Fruit fly (Drosophila melanogaster): ENCODE measurements around the gene NHP2.

Gene NHP2

DNA sequence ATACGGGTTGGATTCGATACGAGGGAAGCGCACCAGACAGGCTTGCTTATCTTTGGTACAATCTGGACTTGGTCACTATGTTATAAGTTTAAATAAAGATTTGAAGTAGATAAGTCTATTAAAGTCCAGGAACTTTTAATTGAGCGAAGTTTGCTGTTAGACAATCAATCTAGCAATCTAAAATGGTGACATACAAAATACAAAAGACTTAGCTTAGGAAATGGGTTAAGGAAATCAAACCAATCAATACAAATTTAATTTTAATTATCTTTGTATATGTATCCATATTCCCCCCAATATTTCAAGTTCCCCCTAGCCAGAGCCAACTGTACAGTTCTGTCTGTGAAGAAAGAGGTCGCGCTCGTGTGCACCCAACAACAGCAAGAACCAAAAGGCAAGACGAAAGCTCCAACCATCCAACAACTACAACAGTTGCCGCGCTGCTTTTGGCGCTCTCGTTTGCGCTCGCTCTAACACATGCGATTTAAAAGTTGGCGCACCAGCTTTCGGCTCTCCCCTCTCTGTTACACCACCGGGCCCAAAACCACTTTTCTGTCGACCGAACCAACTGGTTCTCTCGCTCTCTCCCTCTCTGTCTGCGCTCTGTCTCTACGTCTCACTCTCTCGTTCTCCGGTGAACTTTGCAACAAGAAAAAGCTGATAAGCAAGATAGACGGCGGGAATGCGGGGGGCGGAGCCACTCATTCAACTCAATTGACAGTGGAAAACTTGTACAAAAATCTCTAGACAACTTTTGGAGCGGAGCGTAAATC is 45.8 kb downstream of the NHP2 start (continued):
- peak; percentile 59 for TF ChIP-seq Six4 (GFP tag; optimal IDR thresholded peaks at IDR 0.05)
- peak; percentile 64; the same call in 1 of the 2 replicates for TF ChIP-seq CG5953 (GFP tag; IDR thresholded peaks at IDR 0.05)
- no peak for TF ChIP-seq sc (optimal IDR thresholded peaks at IDR 0.05)
- TF ChIP-seq sc (GFP tag; optimal IDR thresholded peaks at IDR 0.05) = peak; percentile 43
- TF ChIP-seq gt (GFP tag; IDR thresholded peaks at IDR 0.05) = 0 out of 2 replicates have a peak, but pooled peaks have one; percentile 15
- no peak for TF ChIP-seq Tbp (GFP tag; optimal IDR thresholded peaks at IDR 0.05)
- peak; percentile 84 for TF ChIP-seq CG8388 (GFP tag; optimal IDR thresholded peaks at IDR 0.05)
- no peak for TF ChIP-seq Jarid2 (GFP tag; optimal IDR thresholded peaks at IDR 0.05)
- TF ChIP-seq CG1647 (GFP tag; optimal IDR thresholded peaks at IDR 0.05) = peak; percentile 72
- TF ChIP-seq pho (GFP tag; optimal IDR thresholded peaks at IDR 0.05) = peak; percentile 77
- TF ChIP-seq amos (GFP tag; IDR thresholded peaks at IDR 0.05; ENCODE audit: partially characterized antibody) = no peak; the same call in 1 of the 2 replicates
- no peak for TF ChIP-seq sim (GFP tag; IDR thresholded peaks at IDR 0.05)
- TF ChIP-seq NC2β (GFP tag; optimal IDR thresholded peaks at IDR 0.05) = peak; percentile 56
- TF ChIP-seq CG13894 (tag; optimal IDR thresholded peaks at IDR 0.05) = peak; percentile 62
- TF ChIP-seq CG12155 (GFP tag; optimal IDR thresholded peaks at IDR 0.05) = peak; percentile 84
- no peak for TF ChIP-seq usp (GFP tag; optimal IDR thresholded peaks at IDR 0.05)
- TF ChIP-seq ftz-f1 (GFP tag; optimal IDR thresholded peaks at IDR 0.05) = no peak
- no peak for TF ChIP-seq da (GFP tag; optimal IDR thresholded peaks at IDR 0.05)
- TF ChIP-seq gem (tag; optimal IDR thresholded peaks at IDR 0.05) = peak; percentile 94
- TF ChIP-seq ap (GFP tag; IDR thresholded peaks at IDR 0.05) = peak; percentile 42
- TF ChIP-seq trh (GFP tag; optimal IDR thresholded peaks at IDR 0.05) = peak; percentile 28
- peak; percentile 79 for TF ChIP-seq al (GFP tag; IDR thresholded peaks at IDR 0.05)
- peak; percentile 98 for TF ChIP-seq Ets65A (GFP tag)
- peak; percentile 96 for TF ChIP-seq CG1832 (GFP tag; optimal IDR thresholded peaks at IDR 0.05)
- peak; percentile 82 for TF ChIP-seq pros (GFP tag; optimal IDR thresholded peaks at IDR 0.05)
- peak; percentile 73 for TF ChIP-seq CG8944 (GFP tag; optimal IDR thresholded peaks at IDR 0.05)
- peak; percentile 60; the same call in 2 of the 3 replicates for TF ChIP-seq gce (GFP tag; IDR thresholded peaks at IDR 0.05)
- TF ChIP-seq dm (GFP tag; optimal IDR thresholded peaks at IDR 0.05) = peak; percentile 19
- peak; percentile 72; the same call in 1 of the 3 replicates for TF ChIP-seq so (GFP tag; IDR thresholded peaks at IDR 0.05)
- peak; percentile 51 for TF ChIP-seq kah (GFP tag; optimal IDR thresholded peaks at IDR 0.05)
- TF ChIP-seq CG10654 (GFP tag; optimal IDR thresholded peaks at IDR 0.05) = peak; percentile 72
- TF ChIP-seq CG11560 (tag; IDR thresholded peaks at IDR 0.05) = peak; percentile 63; the same call in 2 of the 3 replicates
- peak; percentile 25 for TF ChIP-seq CG3838 (GFP tag; optimal IDR thresholded peaks at IDR 0.05)
- TF ChIP-seq tna (GFP tag; IDR thresholded peaks at IDR 0.05; ENCODE audit: partially characterized antibody) = no peak
- no peak for TF ChIP-seq CG17186 (GFP tag; optimal IDR thresholded peaks at IDR 0.05)
- TF ChIP-seq nom (GFP tag; optimal IDR thresholded peaks at IDR 0.05) = peak; percentile 96
- TF ChIP-seq CG4328 (GFP tag; optimal IDR thresholded peaks at IDR 0.05) = peak; percentile 86
- TF ChIP-seq Aef1 (GFP tag; IDR thresholded peaks at IDR 0.05) = peak; percentile 83
- TF ChIP-seq Blimp-1 (GFP tag; optimal IDR thresholded peaks at IDR 0.05) = peak; percentile 77
- no peak for TF ChIP-seq pfk (GFP tag; optimal IDR thresholded peaks at IDR 0.05)
- peak; percentile 92 for TF ChIP-seq CG18619 (GFP tag; optimal IDR thresholded peaks at IDR 0.05)
- peak; percentile 75; the same call in 2 of the 3 replicates for TF ChIP-seq ase (GFP tag; IDR thresholded peaks at IDR 0.05)
- TF ChIP-seq NK7.1 (GFP tag; optimal IDR thresholded peaks at IDR 0.05) = peak; percentile 38
- peak; percentile 86 for TF ChIP-seq CG13296 (GFP tag; optimal IDR thresholded peaks at IDR 0.05)
- TF ChIP-seq CG6175 (GFP tag; IDR thresholded peaks at IDR 0.05) = peak; percentile 65; the same call in 2 of the 3 replicates
- TF ChIP-seq Eip74EF (GFP tag; optimal IDR thresholded peaks at IDR 0.05) = peak in 1 of 2 experiments; percentile 81
- TF ChIP-seq CG14014 (GFP tag; IDR thresholded peaks at IDR 0.05) = peak; percentile 71
- TF ChIP-seq hbn (GFP tag; IDR thresholded peaks at IDR 0.05; ENCODE audit: partially characterized antibody) = peak; percentile 67; the same call in 1 of the 2 replicates
- peak; percentile 86 for TF ChIP-seq CG9215 (GFP tag; IDR thresholded peaks at IDR 0.05)

Data from whole organism, embryonic.